Worm (Caenorhabditis elegans): Measurements from ENCODE around the gene cls-2.

cls-2 gene

ce11 chrIII:9052371-9052978 is 2.4 kb upstream of the cls-2 start (continued):
- TF ChIP-seq ets-4 (GFP tag; optimal IDR thresholded peaks at IDR 0.05) (peak; percentile 71), ceh-100 (GFP tag; IDR thresholded peaks at IDR 0.05) (peak; percentile 59), lir-1 (GFP tag; conservative IDR thresholded peaks at IDR 0.05) (no peak), C17E4.6 (GFP tag; IDR thresholded peaks at IDR 0.05) (no peak), ztf-26 (tag; optimal IDR thresholded peaks at IDR 0.05) (no peak), akir-1 (GFP tag; optimal IDR thresholded peaks at IDR 0.05) (no peak), egl-44 (GFP tag; IDR thresholded peaks at IDR 0.05) (no peak), rpc-1 (optimal IDR thresholded peaks at IDR 0.05) (no peak), rpc-1 (tag; optimal IDR thresholded peaks at IDR 0.05) (no peak), Y95B8A.8 (GFP tag; IDR thresholded peaks at IDR 0.05) (peak; percentile 21; the same call in 1 of the 2 replicates), nhr-179 (tag; optimal IDR thresholded peaks at IDR 0.05) (no peak), B0035.1 (tag; optimal IDR thresholded peaks at IDR 0.05) (peak; percentile 50), cebp-1 (GFP tag; IDR thresholded peaks at IDR 0.05) (no peak), cebp-1 (tag; optimal IDR thresholded peaks at IDR 0.05) (peak; percentile 70), ceh-40 (GFP tag; IDR thresholded peaks at IDR 0.05) (peak; percentile 72; the same call in 1 of the 2 replicates), C06A6.2 (GFP tag; conservative IDR thresholded peaks at IDR 0.05) (0 out of 2 replicates have a peak, but pooled peaks have one; percentile 10), lsy-27 (tag; optimal IDR thresholded peaks at IDR 0.05; ENCODE audit: borderline replicate concordance, insufficient read depth) (no peak), F23B12.7 (tag; optimal IDR thresholded peaks at IDR 0.05; ENCODE audit: insufficient read depth) (peak; percentile 3), bed-1 (GFP tag; IDR thresholded peaks at IDR 0.05) (no peak), Y53F4B.3 (GFP tag; IDR thresholded peaks at IDR 0.05) (no peak), tlf-1 (GFP tag; optimal IDR thresholded peaks at IDR 0.05) (no peak), ceh-58 (GFP tag; IDR thresholded peaks at IDR 0.05) (no peak), him-1 (tag; optimal IDR thresholded peaks at IDR 0.05) (no peak), somi-1 (GFP tag; optimal IDR thresholded peaks at IDR 0.05) (no peak), K11D2.4 (GFP tag; IDR thresholded peaks at IDR 0.05) (peak; percentile 71), madf-8 (GFP tag; conservative IDR thresholded peaks at IDR 0.05) (no peak), Y56A3A.18 (GFP tag; IDR thresholded peaks at IDR 0.05) (peak; percentile 78; the same call in 1 of the 2 replicates), ztf-3 (GFP tag; optimal IDR thresholded peaks at IDR 0.05) (peak; percentile 60), zim-3 (tag; optimal IDR thresholded peaks at IDR 0.05) (no peak), ceh-91 (GFP tag; IDR thresholded peaks at IDR 0.05) (no peak), atf-7 (tag; optimal IDR thresholded peaks at IDR 0.05) (no peak), ceh-27 (GFP tag; optimal IDR thresholded peaks at IDR 0.05) (peak; percentile 45), ccch-3 (GFP tag; optimal IDR thresholded peaks at IDR 0.05) (no peak), snpc-4 (GFP tag; optimal IDR thresholded peaks at IDR 0.05) (no peak), snpc-4 (tag; optimal IDR thresholded peaks at IDR 0.05) (peak in 1 of 4 experiments; percentile 54), repo-1 (tag; optimal IDR thresholded peaks at IDR 0.05) (no peak), mcd-1 (GFP tag; IDR thresholded peaks at IDR 0.05) (peak; percentile 68), zfh-2 (GFP tag; conservative IDR thresholded peaks at IDR 0.05) (peak; percentile 97), egrh-3 (GFP tag; IDR thresholded peaks at IDR 0.05) (0 out of 2 replicates have a peak, but pooled peaks have one; percentile 19), ztf-6 (GFP tag; IDR thresholded peaks at IDR 0.05) (no peak), B0019.2 (GFP tag; conservative IDR thresholded peaks at IDR 0.05) (peak; percentile 59; the same call in 1 of the 2 replicates), dox-1 (GFP tag; IDR thresholded peaks at IDR 0.05) (peak; percentile 80), F39B2.1 (GFP tag; IDR thresholded peaks at IDR 0.05) (no peak), rcor-1 (GFP tag; IDR thresholded peaks at IDR 0.05) (peak; percentile 53), let-607 (tag; optimal IDR thresholded peaks at IDR 0.05) (peak; percentile 25 to 44), tbp1 (GFP tag; optimal IDR thresholded peaks at IDR 0.05) (peak; percentile 36), let-526 (GFP tag; IDR thresholded peaks at IDR 0.05) (peak; percentile 85), B0336.3 (GFP tag; IDR thresholded peaks at IDR 0.05) (peak; percentile 58; the same call in 1 of the 2 replicates)
